Fruit fly (Drosophila melanogaster) whole organism, embryonic: ENCODE data around the gene CG31287.

Experiments
- Aef1 ChIP-seq: fragments of 200-800 bp; sonication (Bioruptor generic); IDR thresholded peaks from 3 replicates; pipeline ENCODE4 v1.3.6; 2022; ENCODE audit warnings: missing biosample characterization, missing genetic modification characterization
- Atf6 ChIP-seq: fragments of 200-800 bp; sonication (Bioruptor generic); IDR thresholded peaks from 2 replicates; pipeline ENCODE4 v1.3.6; 2022; ENCODE audit warnings: missing biosample characterization, missing genetic modification characterization
- Bgb ChIP-seq: fragments of 200-800 bp; sonication (Bioruptor generic); IDR thresholded peaks from 2 replicates; pipeline ENCODE4 v1.3.6; 2022; ENCODE audit warnings: missing biosample characterization, missing genetic modification characterization; ENCODE audit not compliant: partially characterized antibody
- CG10274 ChIP-seq: fragments of 200-800 bp; sonication (Bioruptor generic); optimal IDR thresholded peaks from 3 replicates; lab custom pipeline; 2017; ENCODE audit warnings: missing biosample characterization, mild to moderate bottlenecking, missing genetic modification characterization
- CG10321 ChIP-seq: fragments of 200-800 bp; sonication (Bioruptor generic); IDR thresholded peaks from 2 replicates; pipeline ENCODE4 v1.3.6; 2022; ENCODE audit warnings: missing biosample characterization, missing genetic modification characterization
- CG10462 ChIP-seq: fragments of 200-800 bp; sonication (Bioruptor generic); optimal IDR thresholded peaks from 2 replicates; lab custom pipeline; 2016; ENCODE audit warnings: missing biosample characterization, missing genetic modification characterization
- CG11696 ChIP-seq: fragments of 200-800 bp; sonication (Bioruptor generic); IDR thresholded peaks from 2 replicates; pipeline ENCODE4 v1.3.6; 2022; ENCODE audit warnings: missing biosample characterization, missing genetic modification characterization
- CG13123 ChIP-seq: fragments of 200-800 bp; sonication (Bioruptor generic); optimal IDR thresholded peaks from 2 replicates; lab custom pipeline; 2016; ENCODE audit warnings: missing biosample characterization, missing genetic modification characterization
- CG14667 ChIP-seq: fragments of 200-800 bp; sonication (Bioruptor generic); IDR thresholded peaks from 2 replicates; pipeline ENCODE4 v1.3.6; 2022; ENCODE audit warnings: missing biosample characterization, missing genetic modification characterization
- CG15073 ChIP-seq: fragments of 200-800 bp; sonication (Bioruptor generic); optimal IDR thresholded peaks from 2 replicates; lab custom pipeline; 2016; ENCODE audit warnings: missing biosample characterization, missing genetic modification characterization
- CG1603 ChIP-seq: fragments of 200-800 bp; sonication (Bioruptor generic); optimal IDR thresholded peaks from 2 replicates; lab custom pipeline; 2019; ENCODE audit warnings: missing biosample characterization, mild to moderate bottlenecking, missing genetic modification characterization, moderate library complexity
- CG2129 ChIP-seq: fragments of 200-800 bp; sonication (Bioruptor generic); IDR thresholded peaks from 2 replicates; pipeline ENCODE4 v1.3.6; 2022; ENCODE audit warnings: missing biosample characterization, missing genetic modification characterization; ENCODE audit not compliant: partially characterized antibody
- CG3065 ChIP-seq: fragments of 200-800 bp; sonication (Bioruptor generic); optimal IDR thresholded peaks from 2 replicates; lab custom pipeline; 2016; ENCODE audit warnings: missing biosample characterization, missing genetic modification characterization
- CG33557 ChIP-seq: fragments of 200-800 bp; sonication (Bioruptor generic); optimal IDR thresholded peaks from 2 replicates; lab custom pipeline; 2019; ENCODE audit warnings: missing biosample characterization, mild to moderate bottlenecking, missing genetic modification characterization, moderate library complexity
- CG6654 ChIP-seq: fragments of 200-800 bp; sonication (Bioruptor generic); optimal IDR thresholded peaks from 2 replicates; lab custom pipeline; 2017; ENCODE audit warnings: missing biosample characterization, mild to moderate bottlenecking, missing genetic modification characterization
- CG6683 ChIP-seq: fragments of 200-800 bp; sonication (Bioruptor generic); optimal IDR thresholded peaks from 2 replicates; lab custom pipeline; 2017; ENCODE audit warnings: missing biosample characterization, mild to moderate bottlenecking, missing genetic modification characterization, missing genetic modification reagents
- CG7556 ChIP-seq: fragments of 200-800 bp; sonication (Bioruptor generic); optimal IDR thresholded peaks from 2 replicates; lab custom pipeline; 2017; ENCODE audit warnings: missing biosample characterization, mild to moderate bottlenecking, missing genetic modification characterization
- CG8290 ChIP-seq, 3 experiments: fragments of 200-800 bp; sonication (Bioruptor generic); optimal IDR thresholded peaks; 2 replicates each; lab custom pipeline; 2016 to 2019; ENCODE audit warnings: missing biosample characterization in 3 of 3, missing genetic modification characterization in 3 of 3, mild to moderate bottlenecking in 2 of 3, moderate library complexity in 1 of 3
- CTCF ChIP-seq: fragments of 200-800 bp; sonication (Bioruptor generic); optimal IDR thresholded peaks from 2 replicates; lab custom pipeline; 2017; ENCODE audit warnings: missing biosample characterization, mild to moderate bottlenecking, missing genetic modification characterization, moderate library complexity
- Dp ChIP-seq: fragments of 200-800 bp; sonication (Bioruptor generic); optimal IDR thresholded peaks from 2 replicates; lab custom pipeline; 2018; ENCODE audit warnings: missing biosample characterization, mild to moderate bottlenecking, missing genetic modification characterization, moderate library complexity
- GATAe ChIP-seq: fragments of 200-800 bp; sonication (Bioruptor generic); conservative IDR thresholded peaks from 2 replicates; pipeline ENCODE4 v1.3.6; 2022; ENCODE audit warnings: missing biosample characterization, missing genetic modification characterization
- HmgZ ChIP-seq: fragments of 200-800 bp; sonication (Bioruptor generic); optimal IDR thresholded peaks from 2 replicates; lab custom pipeline; 2018; ENCODE audit warnings: missing biosample characterization, mild to moderate bottlenecking, missing genetic modification characterization
- Hmr ChIP-seq: fragments of 200-800 bp; sonication (Bioruptor generic); optimal IDR thresholded peaks from 3 replicates; lab custom pipeline; 2017; ENCODE audit warnings: mild to moderate bottlenecking, missing biosample characterization, missing genetic modification reagents, missing genetic modification characterization
- Hsf ChIP-seq: fragments of 200-800 bp; sonication (Bioruptor generic); optimal IDR thresholded peaks from 3 replicates; lab custom pipeline; 2016; ENCODE audit warnings: missing biosample characterization, missing genetic modification characterization
- Lpt ChIP-seq: fragments of >200 bp; optimal IDR thresholded peaks from 2 replicates; lab custom pipeline; 2018; ENCODE audit warnings: missing biosample characterization, missing genetic modification characterization
- Med ChIP-seq: fragments of 200-800 bp; sonication (Bioruptor generic); peaks from one replicate; lab custom pipeline; 2016; ENCODE audit warnings: missing biosample characterization, missing genetic modification characterization, mild to moderate bottlenecking, inconsistent platforms, moderate library complexity
- NfI ChIP-seq: fragments of 200-800 bp; sonication (Bioruptor generic); optimal IDR thresholded peaks from 3 replicates; lab custom pipeline; 2018; ENCODE audit warnings: missing biosample characterization, mild to moderate bottlenecking, missing genetic modification characterization, moderate library complexity
- Ptx1 ChIP-seq: fragments of 200-800 bp; sonication (Bioruptor generic); IDR thresholded peaks from 2 replicates; pipeline ENCODE4 v1.3.6; 2022; ENCODE audit warnings: missing biosample characterization, missing genetic modification characterization
- Rfx ChIP-seq: fragments of 200-800 bp; sonication (Bioruptor generic); IDR thresholded peaks from 2 replicates; pipeline ENCODE4 v1.3.6; 2022; ENCODE audit warnings: missing biosample characterization, missing genetic modification characterization
- Six4 ChIP-seq: fragments of 200-800 bp; sonication (Bioruptor generic); optimal IDR thresholded peaks from 2 replicates; lab custom pipeline; 2016; ENCODE audit warnings: missing biosample characterization, missing genetic modification characterization
- ash1 ChIP-seq: fragments of 200-800 bp; sonication (Bioruptor generic); optimal IDR thresholded peaks from 2 replicates; lab custom pipeline; 2018; ENCODE audit warnings: missing biosample characterization, mild to moderate bottlenecking, missing genetic modification characterization
- chinmo ChIP-seq: fragments of 200-800 bp; sonication (Bioruptor generic); IDR thresholded peaks from 4 replicates; pipeline ENCODE4 v1.3.6; 2022; ENCODE audit warnings: missing biosample characterization, missing genetic modification characterization; ENCODE audit not compliant: partially characterized antibody
- chm ChIP-seq: fragments of 200-800 bp; sonication (Bioruptor generic); IDR thresholded peaks from 2 replicates; pipeline ENCODE4 v1.3.6; 2022; ENCODE audit warnings: missing biosample characterization, missing genetic modification characterization
- corto ChIP-seq: fragments of 200-800 bp; sonication (Bioruptor generic); optimal IDR thresholded peaks from 2 replicates; lab custom pipeline; 2016; ENCODE audit warnings: missing biosample characterization, mild to moderate bottlenecking, missing genetic modification characterization, moderate library complexity
- crol ChIP-seq: fragments of 200-800 bp; sonication (Bioruptor generic); IDR thresholded peaks from 2 replicates; pipeline ENCODE4 v1.3.6; 2022; ENCODE audit warnings: missing biosample characterization, missing genetic modification characterization
- danr ChIP-seq: fragments of 200-800 bp; sonication (Bioruptor generic); IDR thresholded peaks from 2 replicates; pipeline ENCODE4 v1.3.6; 2022; ENCODE audit warnings: missing biosample characterization, missing genetic modification characterization
- gfzf ChIP-seq: fragments of 200-800 bp; sonication (Bioruptor generic); optimal IDR thresholded peaks from 2 replicates; lab custom pipeline; 2016; ENCODE audit warnings: missing biosample characterization, mild to moderate bottlenecking, missing genetic modification characterization, moderate library complexity
- gro ChIP-seq: fragments of 200-800 bp; sonication (Bioruptor generic); optimal IDR thresholded peaks from 2 replicates; lab custom pipeline; 2016; ENCODE audit warnings: missing biosample characterization, missing genetic modification characterization
- h ChIP-seq: fragments of >200 bp; optimal IDR thresholded peaks from 2 replicates; lab custom pipeline; 2017
- hbn ChIP-seq: fragments of 200-800 bp; sonication (Bioruptor generic); IDR thresholded peaks from 2 replicates; pipeline ENCODE4 v1.3.6; 2022; ENCODE audit warnings: missing biosample characterization, missing genetic modification characterization; ENCODE audit not compliant: partially characterized antibody
- hkb ChIP-seq, 2 experiments: fragments of 200-800 bp in 1 of 2; fragments of >200 bp in 1 of 2; sonication (Bioruptor generic) in 1 of 2; IDR thresholded peaks in 1 of 2; optimal IDR thresholded peaks in 1 of 2; 2 replicates each; pipeline versions ENCODE4 v1.3.6 to Lab custom; 2017 to 2022; ENCODE audit warnings: missing biosample characterization in 1 of 2, missing genetic modification characterization in 1 of 2
- insv ChIP-seq, 2 experiments: fragments of 200-800 bp; sonication (Bioruptor generic); optimal IDR thresholded peaks; 3 replicates each; lab custom pipeline; 2016 to 2018; ENCODE audit warnings: missing biosample characterization in 2 of 2, missing genetic modification characterization in 2 of 2
- oc ChIP-seq: fragments of 200-800 bp; sonication (Bioruptor generic); optimal IDR thresholded peaks from 2 replicates; lab custom pipeline; 2018; ENCODE audit warnings: missing biosample characterization, mild to moderate bottlenecking, missing genetic modification characterization, moderate library complexity
- ro ChIP-seq: fragments of 200-800 bp; sonication (Bioruptor generic); IDR thresholded peaks from 2 replicates; pipeline ENCODE4 v1.3.6; 2022; ENCODE audit warnings: missing biosample characterization, missing genetic modification characterization
- salm ChIP-seq: fragments of 200-800 bp; sonication (Bioruptor generic); optimal IDR thresholded peaks from 2 replicates; lab custom pipeline; 2018; ENCODE audit warnings: missing biosample characterization, mild to moderate bottlenecking, missing genetic modification characterization
- sc ChIP-seq, 3 experiments: fragments of >200 bp in 2 of 3; fragments of 200-800 bp in 1 of 3; sonication (Bioruptor generic) in 1 of 3; optimal IDR thresholded peaks; 2 replicates in 2 of 3; 3 replicates in 1 of 3; lab custom pipeline; 2017; ENCODE audit warnings: mild to moderate bottlenecking in 1 of 3, missing biosample characterization in 1 of 3, missing genetic modification characterization in 1 of 3, missing genetic modification reagents in 1 of 3
- stwl ChIP-seq: fragments of 200-800 bp; sonication (Bioruptor generic); optimal IDR thresholded peaks from 3 replicates; lab custom pipeline; 2018; ENCODE audit warnings: missing biosample characterization, mild to moderate bottlenecking, missing genetic modification characterization, moderate library complexity
- tup ChIP-seq: fragments of 200-800 bp; sonication (Bioruptor generic); optimal IDR thresholded peaks from 2 replicates; lab custom pipeline; 2016; ENCODE audit warnings: missing biosample characterization, mild to moderate bottlenecking, missing genetic modification characterization, moderate library complexity
- vnd ChIP-seq: fragments of 200-800 bp; sonication (Bioruptor generic); IDR thresholded peaks from 3 replicates; pipeline ENCODE4 v1.3.6; 2022; ENCODE audit warnings: missing biosample characterization, missing genetic modification characterization; ENCODE audit not compliant: partially characterized antibody
- vvl ChIP-seq: fragments of 200-800 bp; sonication (Bioruptor generic); IDR thresholded peaks from 2 replicates; pipeline ENCODE4 v1.3.6; 2022; ENCODE audit warnings: missing biosample characterization, missing genetic modification characterization

Gene CG31287

dm6 chr3R:16180476-16181070 lies 22.6 kb upstream of the CG31287 start, which contains the start of gene CG8927:
Gene CG8927 (plus strand): TSS chr3R:16181020.
- no peak for TF ChIP-seq ash1 (GFP tag; lab: Kevin White, UChicago)
- peak; percentile 18 for TF ChIP-seq HmgZ
- no peak for TF ChIP-seq Six4 (GFP tag; lab: Kevin White, UChicago)
- TF ChIP-seq hbn, result no peak
- TF ChIP-seq chm (GFP tag; lab: Robert Waterston, UW), result no peak
- no peak for TF ChIP-seq hkb (optimal IDR thresholded peaks at IDR 0.05; lab: Kevin White, UChicago)
- no peak for TF ChIP-seq hkb (GFP tag; IDR thresholded peaks at IDR 0.05; lab: Robert Waterston, UW)
- peak; percentile 50 for TF ChIP-seq Med (GFP tag; lab: Kevin White, UChicago)
- no peak for TF ChIP-seq NfI (GFP tag; lab: Kevin White, UChicago)
- no peak for TF ChIP-seq CG1603
- 0 out of 3 replicates have a peak, but pooled peaks have one; percentile 28 for TF ChIP-seq vnd (GFP tag; lab: Robert Waterston, UW)
- no peak for TF ChIP-seq oc (tag; lab: Kevin White, UChicago)
- no peak for TF ChIP-seq CG13123
- TF ChIP-seq CTCF (GFP tag; lab: Kevin White, UChicago), result peak; percentile 80
- TF ChIP-seq Bgb (GFP tag; lab: Robert Waterston, UW), result no peak
- no peak for TF ChIP-seq Aef1 (GFP tag; lab: Robert Waterston, UW)
- TF ChIP-seq Ptx1 (GFP tag; lab: Robert Waterston, UW), result no peak
- no peak for TF ChIP-seq CG14667 (GFP tag; lab: Robert Waterston, UW)
- peak; percentile 32 for TF ChIP-seq gfzf
- TF ChIP-seq tup (GFP tag; lab: Kevin White, UChicago), result no peak
- TF ChIP-seq Rfx (GFP tag; lab: Robert Waterston, UW), result no peak
- no peak for TF ChIP-seq CG33557 (GFP tag; lab: Kevin White, UChicago)
- no peak for TF ChIP-seq crol (GFP tag; lab: Robert Waterston, UW)
- no peak for TF ChIP-seq Atf6 (GFP tag; lab: Robert Waterston, UW)
- no peak for TF ChIP-seq ro (GFP tag; lab: Robert Waterston, UW)
- TF ChIP-seq GATAe (GFP tag; lab: Robert Waterston, UW), result no peak
- TF ChIP-seq vvl (GFP tag; lab: Robert Waterston, UW), result peak; percentile 80
- no peak for TF ChIP-seq CG11696 (GFP tag; lab: Robert Waterston, UW)
- no peak for TF ChIP-seq Hsf (GFP tag; lab: Kevin White, UChicago)
- TF ChIP-seq CG2129, result no peak
- TF ChIP-seq CG8290 (GFP tag; optimal IDR thresholded peaks at IDR 0.05; lab: Kevin White, UChicago), result peak; percentile 62
- peak; percentile 30 to 86 for TF ChIP-seq CG8290 (tag; optimal IDR thresholded peaks at IDR 0.05; lab: Kevin White, UChicago)
- no peak for TF ChIP-seq CG10321 (GFP tag; lab: Robert Waterston, UW)
- TF ChIP-seq h (lab: Kevin White, UChicago), result no peak
- TF ChIP-seq insv (GFP tag; optimal IDR thresholded peaks at IDR 0.05; lab: Kevin White, UChicago), result no peak
- no peak for TF ChIP-seq salm (tag; lab: Kevin White, UChicago)
- TF ChIP-seq CG10462 (GFP tag; lab: Kevin White, UChicago), result no peak
- TF ChIP-seq stwl, result peak; percentile 13
- 0 out of 4 replicates have a peak, but pooled peaks have one; percentile 27 for TF ChIP-seq chinmo (GFP tag; lab: Robert Waterston, UW)
- no peak for TF ChIP-seq sc (optimal IDR thresholded peaks at IDR 0.05; lab: Kevin White, UChicago)
- no peak for TF ChIP-seq sc (GFP tag; optimal IDR thresholded peaks at IDR 0.05; lab: Kevin White, UChicago)
- TF ChIP-seq Hmr (GFP tag; lab: Kevin White, UChicago), result peak; percentile 16
- TF ChIP-seq CG7556 (GFP tag; lab: Kevin White, UChicago), result no peak
- TF ChIP-seq CG6683, result no peak
- no peak for TF ChIP-seq gro
- TF ChIP-seq Lpt (GFP tag; lab: Kevin White, UChicago), result no peak
- no peak for TF ChIP-seq corto (GFP tag; lab: Kevin White, UChicago)
- no peak for TF ChIP-seq CG10274 (GFP tag; lab: Kevin White, UChicago)
- no peak for TF ChIP-seq CG6654 (GFP tag; lab: Kevin White, UChicago)
- no peak for TF ChIP-seq CG15073 (GFP tag; lab: Kevin White, UChicago)
- TF ChIP-seq CG3065 (GFP tag; lab: Kevin White, UChicago), result no peak
- TF ChIP-seq danr (GFP tag; lab: Robert Waterston, UW), result no peak
- peak; percentile 67 for TF ChIP-seq Dp (GFP tag; lab: Kevin White, UChicago)
